Worm (Caenorhabditis elegans) whole organism, L4 larva: ENCODE results near the gene crld-1.

ENCODE experiments used
- lir-3 ChIP-seq: sonication (generic microtip); optimal IDR thresholded peaks from 2 replicates; lab custom pipeline; 2016; ENCODE audit warnings: mild to moderate bottlenecking, missing genetic modification characterization, missing compliant biosample characterization
- mes-2 ChIP-seq: sonication (generic microtip); optimal IDR thresholded peaks from 2 replicates; lab custom pipeline; 2016; ENCODE audit warnings: missing genotype, mild to moderate bottlenecking, missing genetic modification characterization, missing compliant biosample characterization; ENCODE audit not compliant: poor library complexity, severe bottlenecking
- mxl-3 ChIP-seq: fragments of 200-800 bp; sonication (Bioruptor generic); optimal IDR thresholded peaks from 2 replicates; lab custom pipeline; 2018; ENCODE audit warnings: mild to moderate bottlenecking, missing genetic modification characterization, missing compliant biosample characterization
- nhr-25 ChIP-seq: sonication (generic microtip); optimal IDR thresholded peaks from 2 replicates; lab custom pipeline; 2017; ENCODE audit warnings: missing genetic modification characterization, mild to moderate bottlenecking, missing compliant biosample characterization, antibody characterized with exemption, moderate library complexity, borderline replicate concordance; ENCODE audit not compliant: insufficient read depth
- nhr-28 ChIP-seq: fragments of 150-350 bp; optimal IDR thresholded peaks from 2 replicates; lab custom pipeline; 2014; ENCODE audit warnings: missing biosample characterization, missing genetic modification characterization
- skn-1 ChIP-seq: fragments of 150-350 bp; optimal IDR thresholded peaks from 2 replicates; lab custom pipeline; 2014; ENCODE audit warnings: missing biosample characterization, missing genetic modification characterization
- tra-1 ChIP-seq: fragments of 200-800 bp; sonication (Bioruptor generic); IDR thresholded peaks from 2 replicates; pipeline ENCODE4 v1.3.6; 2022; ENCODE audit warnings: missing genetic modification reagents, missing genetic modification characterization, missing compliant biosample characterization

ce11 chrIV:13116679-13117078 lies 37.6 kb downstream of the crld-1 start:
- no peak for TF ChIP-seq mxl-3 (GFP tag; lab: Kevin White, UChicago)
- no peak for TF ChIP-seq nhr-25 (tag; lab: Kevin White, UChicago)
- no peak for TF ChIP-seq mes-2 (tag; lab: Kevin White, UChicago)
- no peak for TF ChIP-seq skn-1 (tag; lab: Kevin White, UChicago)
- TF ChIP-seq lir-3 (tag; lab: Kevin White, UChicago), result no peak
- TF ChIP-seq tra-1, result no peak
- TF ChIP-seq nhr-28 (tag; lab: Kevin White, UChicago), result no peak
